Fruit fly (Drosophila melanogaster) whole organism, embryonic: Measurements from ENCODE around the gene Obp99c.

Source experiments
- Adf1 ChIP-seq: fragments of 200-800 bp; sonication (Bioruptor generic); IDR thresholded peaks from 2 replicates; pipeline ENCODE4 v1.3.6; 2022; ENCODE audit warnings: missing biosample characterization, missing genetic modification characterization
- B-H1 ChIP-seq: fragments of 200-800 bp; sonication (Bioruptor generic); IDR thresholded peaks from 3 replicates; pipeline ENCODE4 v1.3.6; 2022; ENCODE audit warnings: missing biosample characterization, missing genetic modification characterization
- CG12769 ChIP-seq: fragments of 200-800 bp; sonication (Bioruptor generic); optimal IDR thresholded peaks from 2 replicates; lab custom pipeline; 2019; ENCODE audit warnings: missing biosample characterization, mild to moderate bottlenecking, missing genetic modification characterization, moderate library complexity
- CG32767 ChIP-seq: fragments of 200-800 bp; sonication (Bioruptor generic); IDR thresholded peaks from 2 replicates; pipeline ENCODE4 v1.3.6; 2022; ENCODE audit warnings: missing biosample characterization, missing genetic modification characterization
- CG8765 ChIP-seq: fragments of 200-800 bp; sonication (Bioruptor generic); IDR thresholded peaks from 2 replicates; pipeline ENCODE4 v1.3.6; 2022; ENCODE audit warnings: missing biosample characterization, missing genetic modification characterization
- ERR ChIP-seq: fragments of 200-800 bp; sonication (Bioruptor generic); optimal IDR thresholded peaks from 2 replicates; lab custom pipeline; 2016; ENCODE audit warnings: missing biosample characterization, missing genetic modification characterization
- Fer2 ChIP-seq: fragments of 200-800 bp; sonication (Bioruptor generic); optimal IDR thresholded peaks from 2 replicates; lab custom pipeline; 2018; ENCODE audit warnings: missing biosample characterization, mild to moderate bottlenecking, missing genetic modification characterization, moderate library complexity
- Mes4 ChIP-seq: fragments of 200-800 bp; sonication (Bioruptor generic); optimal IDR thresholded peaks from 2 replicates; lab custom pipeline; 2016; ENCODE audit warnings: missing biosample characterization, missing genetic modification characterization
- gsb-n ChIP-seq: fragments of 200-800 bp; sonication (Bioruptor generic); optimal IDR thresholded peaks from 3 replicates; lab custom pipeline; 2018; ENCODE audit warnings: missing biosample characterization, mild to moderate bottlenecking, missing genetic modification characterization
- ind ChIP-seq: fragments of 200-800 bp; sonication (Bioruptor generic); optimal IDR thresholded peaks from 3 replicates; lab custom pipeline; 2016; ENCODE audit warnings: missing biosample characterization, missing genetic modification characterization
- stwl ChIP-seq: fragments of 200-800 bp; sonication (Bioruptor generic); optimal IDR thresholded peaks from 3 replicates; lab custom pipeline; 2018; ENCODE audit warnings: missing biosample characterization, mild to moderate bottlenecking, missing genetic modification characterization, moderate library complexity

DNA sequence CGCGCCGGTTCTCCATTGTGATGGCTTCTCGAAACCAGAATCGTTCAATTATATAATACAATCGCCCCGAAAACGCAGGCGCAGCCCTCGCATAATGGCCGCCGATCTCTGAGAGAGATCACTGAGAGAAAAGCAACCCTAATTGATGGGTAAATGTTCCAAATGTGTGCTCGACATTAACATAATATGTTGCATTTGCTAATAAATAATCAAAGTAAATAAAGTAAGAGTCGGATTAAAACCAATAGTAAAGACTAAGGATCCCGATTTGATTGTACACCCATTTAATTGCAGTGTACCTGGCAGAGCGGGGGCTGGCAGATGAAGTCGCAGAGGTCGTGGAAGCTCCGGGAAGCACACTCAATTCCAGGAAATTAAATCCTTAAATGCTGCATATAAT is 15.4 kb upstream of the Obp99c start:
- TF ChIP-seq ind (GFP tag; lab: Kevin White, UChicago), result no peak
- TF ChIP-seq stwl (tag; lab: Kevin White, UChicago), result no peak
- TF ChIP-seq ERR (GFP tag; lab: Kevin White, UChicago), result no peak
- TF ChIP-seq CG12769 (tag; lab: Kevin White, UChicago), result no peak
- no peak for TF ChIP-seq Fer2
- TF ChIP-seq Adf1 (GFP tag; lab: Robert Waterston, UW), result no peak
- no peak for TF ChIP-seq B-H1 (GFP tag; lab: Robert Waterston, UW)
- TF ChIP-seq Mes4 (GFP tag; lab: Kevin White, UChicago), result no peak
- no peak for TF ChIP-seq gsb-n (tag; lab: Kevin White, UChicago)
- no peak for TF ChIP-seq CG8765 (GFP tag; lab: Robert Waterston, UW)
- TF ChIP-seq CG32767 (GFP tag; lab: Robert Waterston, UW), result no peak
